Worm (Caenorhabditis elegans) whole organism, L1 larva: ENCODE measurements around the gene ugt-60.

Experiments
- C16A3.4 ChIP-seq: fragments of 150-350 bp; optimal IDR thresholded peaks from 2 replicates; lab custom pipeline; 2014; ENCODE audit warnings: missing biosample characterization, missing genetic modification characterization
- C34B4.2 ChIP-seq: sonication (generic microtip); optimal IDR thresholded peaks from 2 replicates; lab custom pipeline; 2017; ENCODE audit warnings: mild to moderate bottlenecking, missing genetic modification characterization, missing compliant biosample characterization
- F16B12.6 ChIP-seq: fragments of 150-350 bp; optimal IDR thresholded peaks from 2 replicates; lab custom pipeline; 2014; ENCODE audit warnings: missing biosample characterization, missing genetic modification characterization
- alr-1 ChIP-seq: fragments of 200-800 bp; sonication (Bioruptor generic); optimal IDR thresholded peaks from 2 replicates; lab custom pipeline; 2018; ENCODE audit warnings: borderline replicate concordance, mild to moderate bottlenecking, missing genetic modification characterization, missing compliant biosample characterization
- aly-2 ChIP-seq: fragments of 150-350 bp; optimal IDR thresholded peaks from 2 replicates; lab custom pipeline; 2014; ENCODE audit warnings: missing biosample characterization, missing genetic modification characterization
- blmp-1 ChIP-seq: fragments of 150-350 bp; optimal IDR thresholded peaks from 2 replicates; lab custom pipeline; 2014; ENCODE audit warnings: missing biosample characterization, missing genetic modification characterization
- ceh-82 ChIP-seq, 3 experiments: fragments of 150-350 bp in 1 of 3; sonication (generic microtip) in 2 of 3; optimal IDR thresholded peaks; 2 replicates each; lab custom pipeline; 2014 to 2017; ENCODE audit warnings: missing biosample characterization in 3 of 3, missing genetic modification characterization in 3 of 3
- ceh-88 ChIP-seq: fragments of 200-800 bp; sonication (Bioruptor generic); IDR thresholded peaks from 2 replicates; pipeline ENCODE4 v1.3.6; 2022; ENCODE audit warnings: missing genetic modification characterization, missing compliant biosample characterization
- ces-1 ChIP-seq: fragments of 150-350 bp; optimal IDR thresholded peaks from 2 replicates; lab custom pipeline; 2014; ENCODE audit warnings: missing biosample characterization, missing genetic modification reagents, missing genetic modification characterization
- dsc-1 ChIP-seq: sonication (generic microtip); optimal IDR thresholded peaks from 2 replicates; lab custom pipeline; 2016; ENCODE audit warnings: mild to moderate bottlenecking, missing genetic modification characterization, missing compliant biosample characterization
- efl-1 ChIP-seq, 4 experiments: fragments of 150-350 bp; optimal IDR thresholded peaks in 3 of 4; peaks in 1 of 4; 1 replicate in 1 of 4; 2 replicates in 3 of 4; lab custom pipeline; 2014; ENCODE audit warnings: missing biosample characterization in 2 of 4, missing genetic modification characterization in 2 of 4, missing genetic modification reagents in 2 of 4
- efl-3 ChIP-seq: fragments of 200-800 bp; sonication (Bioruptor generic); optimal IDR thresholded peaks from 2 replicates; lab custom pipeline; 2018; ENCODE audit warnings: mild to moderate bottlenecking, missing genetic modification characterization, missing compliant biosample characterization
- egl-13 ChIP-seq: sonication (generic microtip); optimal IDR thresholded peaks from 2 replicates; lab custom pipeline; 2016; ENCODE audit warnings: missing genotype, missing genetic modification reagents, missing genetic modification characterization, missing compliant biosample characterization
- egl-27 ChIP-seq, 2 experiments: fragments of 150-350 bp in 1 of 2; sonication (generic microtip); optimal IDR thresholded peaks; 3 replicates each; lab custom pipeline; 2017 to 2018; ENCODE audit warnings: missing biosample characterization in 2 of 2, missing genetic modification characterization in 2 of 2, missing genetic modification reagents in 2 of 2
- elt-3 ChIP-seq, 6 experiments: fragments of 150-350 bp in 1 of 6; sonication (generic microtip); optimal IDR thresholded peaks; 2 replicates each; lab custom pipeline; 2017 to 2018; ENCODE audit warnings: missing biosample characterization in 6 of 6, missing genetic modification characterization in 6 of 6, inconsistent platforms in 1 of 6
- fkh-8 ChIP-seq: sonication (generic microtip); optimal IDR thresholded peaks from 2 replicates; lab custom pipeline; 2016; ENCODE audit warnings: mild to moderate bottlenecking, missing genetic modification characterization, missing compliant biosample characterization
- hlh-4 ChIP-seq: sonication (generic microtip); optimal IDR thresholded peaks from 2 replicates; lab custom pipeline; 2016; ENCODE audit warnings: mild to moderate bottlenecking, missing genetic modification characterization, missing compliant biosample characterization
- jun-1 ChIP-seq: fragments of 150-350 bp; optimal IDR thresholded peaks from 2 replicates; lab custom pipeline; 2014; ENCODE audit warnings: missing biosample characterization, missing genetic modification reagents, missing genetic modification characterization
- lin-14 ChIP-seq: fragments of 200-800 bp; sonication (Bioruptor generic); optimal IDR thresholded peaks from 2 replicates; lab custom pipeline; 2018; ENCODE audit warnings: mild to moderate bottlenecking, missing genetic modification characterization, moderate library complexity, missing compliant biosample characterization
- lin-39 ChIP-seq: fragments of 150-350 bp; optimal IDR thresholded peaks from 2 replicates; lab custom pipeline; 2014; ENCODE audit warnings: missing biosample characterization, missing genetic modification reagents, missing genetic modification characterization
- lir-3 ChIP-seq: sonication (generic microtip); optimal IDR thresholded peaks from 2 replicates; lab custom pipeline; 2016; ENCODE audit warnings: mild to moderate bottlenecking, missing genetic modification characterization, moderate library complexity, missing compliant biosample characterization; ENCODE audit not compliant: poor library complexity
- mab-9 ChIP-seq: fragments of 200-800 bp; sonication (Bioruptor generic); IDR thresholded peaks from 2 replicates; pipeline ENCODE4 v1.3.6; 2022; ENCODE audit warnings: missing genetic modification reagents, missing genetic modification characterization, missing compliant biosample characterization
- mdl-1 ChIP-seq, 2 experiments: fragments of 150-350 bp; optimal IDR thresholded peaks; 2 replicates each; lab custom pipeline; 2014 to 2017; ENCODE audit warnings: missing biosample characterization in 2 of 2, missing genetic modification characterization in 2 of 2, inconsistent platforms in 1 of 2
- mef-2 ChIP-seq: fragments of 150-350 bp; optimal IDR thresholded peaks from 2 replicates; lab custom pipeline; 2014; ENCODE audit warnings: missing biosample characterization, missing genetic modification characterization
- nhr-19 ChIP-seq: fragments of 200-800 bp; sonication (Bioruptor generic); conservative IDR thresholded peaks from 2 replicates; pipeline ENCODE4 v1.3.6; 2022; ENCODE audit warnings: missing genetic modification characterization, missing compliant biosample characterization
- nhr-237 ChIP-seq: fragments of 150-350 bp; optimal IDR thresholded peaks from 2 replicates; lab custom pipeline; 2014; ENCODE audit warnings: missing biosample characterization, missing genetic modification characterization
- nhr-84 ChIP-seq: sonication (generic microtip); optimal IDR thresholded peaks from 2 replicates; lab custom pipeline; 2017; ENCODE audit warnings: missing biosample characterization, missing genetic modification characterization
- nhr-90 ChIP-seq: sonication (generic microtip); optimal IDR thresholded peaks from 2 replicates; lab custom pipeline; 2016; ENCODE audit warnings: mild to moderate bottlenecking, missing genetic modification characterization, missing compliant biosample characterization; ENCODE audit not compliant: poor library complexity
- pag-3 ChIP-seq: sonication (generic microtip); optimal IDR thresholded peaks from 2 replicates; lab custom pipeline; 2017; ENCODE audit warnings: missing genetic modification characterization, mild to moderate bottlenecking, missing compliant biosample characterization, antibody characterized with exemption, borderline replicate concordance; ENCODE audit not compliant: insufficient read depth
- pax-3 ChIP-seq: fragments of 200-800 bp; sonication (Bioruptor generic); optimal IDR thresholded peaks from 2 replicates; lab custom pipeline; 2018; ENCODE audit warnings: mild to moderate bottlenecking, missing genetic modification characterization, moderate library complexity, missing compliant biosample characterization
- pqm-1 ChIP-seq: sonication (generic microtip); optimal IDR thresholded peaks from 3 replicates; lab custom pipeline; 2017; ENCODE audit warnings: missing biosample characterization, missing genetic modification characterization
- rnt-1 ChIP-seq: sonication (generic microtip); optimal IDR thresholded peaks from 2 replicates; lab custom pipeline; 2016; ENCODE audit warnings: mild to moderate bottlenecking, missing genetic modification characterization, moderate library complexity, missing compliant biosample characterization
- skn-1 ChIP-seq: fragments of 150-350 bp; optimal IDR thresholded peaks from 2 replicates; lab custom pipeline; 2014; ENCODE audit warnings: missing biosample characterization, missing genetic modification characterization
- sox-4 ChIP-seq: sonication (generic microtip); optimal IDR thresholded peaks from 2 replicates; lab custom pipeline; 2016; ENCODE audit warnings: missing genetic modification characterization, missing compliant biosample characterization
- swsn-7 ChIP-seq: sonication (generic microtip); optimal IDR thresholded peaks from 2 replicates; lab custom pipeline; 2016; ENCODE audit warnings: missing genetic modification characterization, missing compliant biosample characterization
- tbx-2 ChIP-seq: sonication (generic microtip); optimal IDR thresholded peaks from 2 replicates; lab custom pipeline; 2016; ENCODE audit warnings: missing genetic modification characterization, missing compliant biosample characterization
- tlp-1 ChIP-seq: fragments of 150-350 bp; optimal IDR thresholded peaks from 2 replicates; lab custom pipeline; 2014; ENCODE audit warnings: missing biosample characterization, missing genetic modification characterization
- unc-62 ChIP-seq: fragments of 150-350 bp; optimal IDR thresholded peaks from 2 replicates; lab custom pipeline; 2014; ENCODE audit warnings: missing biosample characterization, missing genetic modification reagents, missing genetic modification characterization
- xbp-1 ChIP-seq: sonication (generic microtip); optimal IDR thresholded peaks from 2 replicates; lab custom pipeline; 2016; ENCODE audit warnings: missing genetic modification characterization, missing compliant biosample characterization
- zip-4 ChIP-seq: fragments of 200-800 bp; sonication (Bioruptor generic); optimal IDR thresholded peaks from 2 replicates; lab custom pipeline; 2018; ENCODE audit warnings: mild to moderate bottlenecking, missing genetic modification characterization, moderate library complexity, missing compliant biosample characterization
- ztf-11 ChIP-seq, 2 experiments: sonication (generic microtip); optimal IDR thresholded peaks; 2 replicates each; lab custom pipeline; 2016 to 2017; ENCODE audit warnings: missing genetic modification characterization in 2 of 2, missing biosample characterization in 1 of 2, missing compliant biosample characterization in 1 of 2
- ztf-4 ChIP-seq: fragments of 150-350 bp; optimal IDR thresholded peaks from 2 replicates; lab custom pipeline; 2014; ENCODE audit warnings: missing biosample characterization, missing genetic modification characterization

ugt-60 gene

ce11 chrIII:9711163-9711562 is 32.3 kb upstream of the ugt-60 start (continued):
- TF ChIP-seq egl-13 (tag; lab: Kevin White, UChicago): no peak

- TF ChIP-seq C16A3.4 (no peak), mef-2 (tag; lab: Kevin White, UChicago) (no peak), blmp-1 (tag; lab: Kevin White, UChicago) (peak; percentile 41), lin-14 (GFP tag; lab: Kevin White, UChicago) (no peak)
Observed at ce11 chrIII:9705157-9705905, 26.5 kb upstream of the ugt-60 start.

ce11 chrIII:9704606-9704938 is 25.7 kb upstream of the ugt-60 start:
- TF ChIP-seq efl-1 (optimal IDR thresholded peaks at IDR 0.05; lab: Kevin White, UChicago) (no peak), efl-1 (GFP tag; optimal IDR thresholded peaks at IDR 0.05 in 1 of 2; lab: Kevin White, UChicago) (peak in 1 of 2 experiments; percentile 51), lin-14 (GFP tag; lab: Kevin White, UChicago) (peak; percentile 1), nhr-19 (GFP tag; lab: Robert Waterston, UW) (no peak), efl-3 (GFP tag; lab: Kevin White, UChicago) (no peak), ces-1 (no peak)

- TF ChIP-seq alr-1 (tag; lab: Kevin White, UChicago) (no peak), mdl-1 (tag; optimal IDR thresholded peaks at IDR 0.05; lab: Kevin White, UChicago) (no peak), ztf-4 (tag; lab: Kevin White, UChicago) (no peak), dsc-1 (tag; lab: Kevin White, UChicago) (peak; percentile 76), elt-3 (tag; optimal IDR thresholded peaks at IDR 0.05; lab: Kevin White, UChicago) (no peak), egl-27 (tag; optimal IDR thresholded peaks at IDR 0.05; lab: Kevin White, UChicago) (no peak), pax-3 (tag; lab: Kevin White, UChicago) (no peak), xbp-1 (tag; lab: Kevin White, UChicago) (peak; percentile 7), nhr-237 (tag; lab: Kevin White, UChicago) (no peak), fkh-8 (tag; lab: Kevin White, UChicago) (peak; percentile 82), nhr-19 (GFP tag; lab: Robert Waterston, UW) (0 out of 2 replicates have a peak, but pooled peaks have one; percentile 8), skn-1 (tag; lab: Kevin White, UChicago) (peak; percentile 33), F16B12.6 (tag; lab: Kevin White, UChicago) (peak; percentile 14), rnt-1 (tag; lab: Kevin White, UChicago) (peak; percentile 33), hlh-4 (no peak), ceh-82 (tag; optimal IDR thresholded peaks at IDR 0.05; lab: Kevin White, UChicago) (peak in 2 of 3 experiments; percentile 2 to 31), swsn-7 (tag; lab: Kevin White, UChicago) (peak; percentile 45), ztf-11 (tag; optimal IDR thresholded peaks at IDR 0.05; lab: Kevin White, UChicago) (peak in 1 of 2 experiments; percentile 40), tlp-1 (tag; lab: Kevin White, UChicago) (no peak), lin-39 (tag; lab: Kevin White, UChicago) (no peak), aly-2 (tag; lab: Kevin White, UChicago) (no peak), C34B4.2 (tag; lab: Kevin White, UChicago) (no peak), jun-1 (tag; lab: Kevin White, UChicago) (no peak), sox-4 (tag; lab: Kevin White, UChicago) (peak; percentile 8), pqm-1 (tag; lab: Kevin White, UChicago) (no peak), unc-62 (no peak), ces-1 (no peak), zip-4 (no peak), mab-9 (peak; percentile 31; the same call in 1 of the 2 replicates), nhr-90 (no peak), pag-3 (tag; lab: Kevin White, UChicago) (no peak), lir-3 (tag; lab: Kevin White, UChicago) (no peak), nhr-84 (no peak), ceh-88 (0 out of 2 replicates have a peak, but pooled peaks have one; percentile 14), tbx-2 (peak; percentile 62)
Observed at ce11 chrIII:9703747-9704605, 25.1 kb upstream of the ugt-60 start.
